Worm (Caenorhabditis elegans) whole organism, L4 larva: ENCODE results near the gene F39G3.2.

Source experiments
- nhr-11 ChIP-seq: fragments of 150-350 bp; optimal IDR thresholded peaks from 2 replicates; lab custom pipeline; 2014; ENCODE audit warnings: missing biosample characterization, missing genetic modification characterization
- saeg-2 ChIP-seq: fragments of 200-800 bp; sonication (Bioruptor generic); IDR thresholded peaks from 2 replicates; pipeline ENCODE4 v1.3.6; 2022; ENCODE audit warnings: missing genetic modification reagents, missing genetic modification characterization, missing compliant biosample characterization
- tra-1 ChIP-seq: fragments of 200-800 bp; sonication (Bioruptor generic); IDR thresholded peaks from 2 replicates; pipeline ENCODE4 v1.3.6; 2022; ENCODE audit warnings: missing genetic modification reagents, missing genetic modification characterization, missing compliant biosample characterization

- TF ChIP-seq saeg-2 (GFP tag; lab: Robert Waterston, UW): no peak
- no peak for TF ChIP-seq nhr-11 (tag; lab: Kevin White, UChicago)
- no peak for TF ChIP-seq tra-1 (GFP tag; lab: Robert Waterston, UW)
Measured at ce11 chrV:4785333-4785852, 47.8 kb downstream of the F39G3.2 start, which contains the start of the genes Y60C6A.2 and Y60C6A.3.
